Fruit fly (Drosophila melanogaster) Kc167 (cell line): ENCODE measurements around the gene CG14708.

Source experiments
- Myc ChIP-seq: fragments of >200 bp; optimal IDR thresholded peaks from 2 replicates; lab custom pipeline; 2017; ENCODE audit warnings: missing external identifiers
- Sin3A ChIP-seq: fragments of >200 bp; optimal IDR thresholded peaks from 2 replicates; lab custom pipeline; 2018; ENCODE audit warnings: missing external identifiers
- h ChIP-seq: fragments of >200 bp; optimal IDR thresholded peaks from 3 replicates; lab custom pipeline; 2018; ENCODE audit warnings: missing external identifiers
- insv ChIP-seq: fragments of >200 bp; optimal IDR thresholded peaks from 3 replicates; lab custom pipeline; 2018; ENCODE audit warnings: missing external identifiers
- psq ChIP-seq: fragments of >200 bp; optimal IDR thresholded peaks from 2 replicates; lab custom pipeline; 2017; ENCODE audit warnings: missing external identifiers
- ttk ChIP-seq: sonication (Bioruptor generic); optimal IDR thresholded peaks from 2 replicates; lab custom pipeline; 2017; ENCODE audit warnings: missing external identifiers

DNA sequence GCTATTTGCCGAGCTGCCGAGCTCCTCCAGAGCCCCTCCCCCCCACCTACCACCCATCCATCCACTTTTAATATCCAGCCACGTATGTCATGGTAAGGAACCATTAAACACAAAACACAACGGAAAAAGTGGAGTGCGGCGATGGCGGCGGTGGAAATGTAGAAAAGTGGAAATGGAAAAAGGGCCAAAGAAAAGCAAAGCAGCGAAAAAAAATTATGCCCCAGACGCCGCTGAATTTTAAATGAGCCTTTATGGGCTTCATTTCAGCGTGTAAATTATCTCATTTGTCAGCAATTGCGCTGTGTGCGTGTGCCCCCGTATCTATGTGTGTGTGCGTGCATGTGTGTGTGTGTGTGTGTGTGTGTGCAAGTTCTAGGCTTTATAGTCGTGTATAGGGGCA lies 2.9 kb upstream of the CG14708 start:
- no peak for TF ChIP-seq Myc (lab: Kevin White, UChicago)
- TF ChIP-seq ttk (lab: Kevin White, UChicago) = no peak
- TF ChIP-seq psq (lab: Kevin White, UChicago) = no peak
- no peak for TF ChIP-seq insv
- no peak for TF ChIP-seq h
- no peak for TF ChIP-seq Sin3A
